Worm (Caenorhabditis elegans) whole organism, young adult: ENCODE results near the gene mtrf-1L.

ENCODE experiments used
- B0019.2 ChIP-seq: fragments of 200-800 bp; sonication (Bioruptor generic); conservative IDR thresholded peaks from 2 replicates; pipeline ENCODE4 v1.3.6; 2022; ENCODE audit warnings: missing genetic modification reagents, missing genetic modification characterization, missing compliant biosample characterization
- C06A6.2 ChIP-seq: fragments of 200-800 bp; sonication (Bioruptor generic); conservative IDR thresholded peaks from 2 replicates; pipeline ENCODE4 v1.3.6; 2022; ENCODE audit warnings: missing genetic modification characterization, missing compliant biosample characterization
- F33H1.4 ChIP-seq: fragments of 200-800 bp; sonication (Bioruptor generic); IDR thresholded peaks from 2 replicates; pipeline ENCODE4 v1.3.6; 2022; ENCODE audit warnings: missing genetic modification reagents, missing genetic modification characterization, missing compliant biosample characterization
- F37B4.10 ChIP-seq: fragments of 200-800 bp; sonication (Bioruptor generic); IDR thresholded peaks from 2 replicates; pipeline ENCODE4 v1.3.6; 2022; ENCODE audit warnings: missing genetic modification characterization, missing compliant biosample characterization
- F39B2.1 ChIP-seq: fragments of 200-800 bp; sonication (Bioruptor generic); IDR thresholded peaks from 2 replicates; pipeline ENCODE4 v1.3.6; 2022; ENCODE audit warnings: missing genetic modification reagents, missing genetic modification characterization, missing compliant biosample characterization
- F49E8.2 ChIP-seq: sonication (generic microtip); optimal IDR thresholded peaks from 3 replicates; lab custom pipeline; 2017; ENCODE audit warnings: missing genetic modification characterization, mild to moderate bottlenecking, missing compliant biosample characterization, antibody characterized with exemption, moderate library complexity; ENCODE audit not compliant: insufficient read depth
- F52B5.7 ChIP-seq: sonication (generic microtip); optimal IDR thresholded peaks from 2 replicates; lab custom pipeline; 2016; ENCODE audit warnings: mild to moderate bottlenecking, missing genetic modification characterization, missing compliant biosample characterization
- F55B11.4 ChIP-seq: sonication (generic microtip); optimal IDR thresholded peaks from 2 replicates; lab custom pipeline; 2016; ENCODE audit warnings: missing compliant biosample characterization, missing genetic modification characterization, borderline replicate concordance; ENCODE audit not compliant: insufficient read depth
- F57A8.1 ChIP-seq: fragments of 200-800 bp; sonication (Bioruptor generic); optimal IDR thresholded peaks from 2 replicates; lab custom pipeline; 2018; ENCODE audit warnings: mild to moderate bottlenecking, missing genetic modification characterization, moderate library complexity, missing compliant biosample characterization
- F57C9.4 ChIP-seq: sonication (generic microtip); optimal IDR thresholded peaks from 2 replicates; lab custom pipeline; 2017; ENCODE audit warnings: mild to moderate bottlenecking, missing genetic modification characterization, missing compliant biosample characterization
- T07F8.4 ChIP-seq: sonication (generic microtip); optimal IDR thresholded peaks from 2 replicates; lab custom pipeline; 2016; ENCODE audit warnings: mild to moderate bottlenecking, missing genetic modification characterization, moderate library complexity, missing compliant biosample characterization
- Y56A3A.18 ChIP-seq: fragments of 200-800 bp; sonication (Bioruptor generic); IDR thresholded peaks from 2 replicates; pipeline ENCODE4 v1.3.6; 2022; ENCODE audit warnings: missing genetic modification reagents, missing genetic modification characterization, missing compliant biosample characterization
- Y67H2A.10 ChIP-seq: fragments of 200-800 bp; sonication (Bioruptor generic); conservative IDR thresholded peaks from 2 replicates; pipeline ENCODE4 v1.3.6; 2022; ENCODE audit warnings: missing genetic modification reagents, missing genetic modification characterization, missing compliant biosample characterization
- Y79H2A.3 ChIP-seq: fragments of 200-800 bp; sonication (Bioruptor generic); conservative IDR thresholded peaks from 2 replicates; pipeline ENCODE4 v1.3.6; 2022; ENCODE audit warnings: missing genetic modification reagents, missing genetic modification characterization, missing compliant biosample characterization
- attf-6 ChIP-seq: fragments of 200-800 bp; sonication (Bioruptor generic); IDR thresholded peaks from 2 replicates; pipeline ENCODE4 v1.3.6; 2022; ENCODE audit warnings: missing genetic modification reagents, missing genetic modification characterization, missing compliant biosample characterization
- die-1 ChIP-seq: sonication (generic microtip); optimal IDR thresholded peaks from 2 replicates; lab custom pipeline; 2016; ENCODE audit warnings: missing genotype, mild to moderate bottlenecking, missing genetic modification characterization, missing compliant biosample characterization
- dpff-1 ChIP-seq: sonication (generic microtip); optimal IDR thresholded peaks from 2 replicates; lab custom pipeline; 2017; ENCODE audit warnings: mild to moderate bottlenecking, missing genetic modification characterization, missing compliant biosample characterization
- dpl-1 ChIP-seq: fragments of 150-350 bp; optimal IDR thresholded peaks from 2 replicates; lab custom pipeline; 2014; ENCODE audit warnings: missing biosample characterization, missing genetic modification reagents, missing genetic modification characterization
- efl-1 ChIP-seq: fragments of 150-350 bp; optimal IDR thresholded peaks from 2 replicates; lab custom pipeline; 2014; ENCODE audit warnings: missing biosample characterization, missing genetic modification reagents, missing genetic modification characterization
- egl-18 ChIP-seq: fragments of 200-800 bp; sonication (Bioruptor generic); IDR thresholded peaks from 2 replicates; pipeline ENCODE4 v1.3.6; 2022; ENCODE audit warnings: missing genetic modification reagents, missing genetic modification characterization, missing compliant biosample characterization
- egl-44 ChIP-seq: fragments of 200-800 bp; sonication (Bioruptor generic); IDR thresholded peaks from 2 replicates; pipeline ENCODE4 v1.3.6; 2022; ENCODE audit warnings: missing genetic modification reagents, missing genetic modification characterization, missing compliant biosample characterization
- lag-1 ChIP-seq: fragments of 200-800 bp; sonication (Bioruptor generic); IDR thresholded peaks from 2 replicates; pipeline ENCODE4 v1.3.6; 2022; ENCODE audit warnings: missing genetic modification reagents, missing genetic modification characterization, missing compliant biosample characterization
- lin-35 ChIP-seq, 3 experiments: fragments of 150-350 bp in 2 of 3; sonication (generic microtip) in 1 of 3; optimal IDR thresholded peaks; 2 replicates each; lab custom pipeline; 2014 to 2018; ENCODE audit warnings: missing biosample characterization in 3 of 3, missing genetic modification characterization in 3 of 3, missing genetic modification reagents in 3 of 3
- lin-54 ChIP-seq: fragments of 200-800 bp; sonication (Bioruptor generic); optimal IDR thresholded peaks from 2 replicates; lab custom pipeline; 2018; ENCODE audit warnings: mild to moderate bottlenecking, missing genetic modification characterization, missing compliant biosample characterization
- lir-1 ChIP-seq: fragments of 200-800 bp; sonication (Bioruptor generic); conservative IDR thresholded peaks from 2 replicates; pipeline ENCODE4 v1.3.6; 2022; ENCODE audit warnings: missing genetic modification reagents, missing genetic modification characterization, missing compliant biosample characterization
- mcd-1 ChIP-seq: fragments of 200-800 bp; sonication (Bioruptor generic); IDR thresholded peaks from 2 replicates; pipeline ENCODE4 v1.3.6; 2022; ENCODE audit warnings: missing genetic modification reagents, missing genetic modification characterization, missing compliant biosample characterization
- mxl-1 ChIP-seq: sonication (generic microtip); optimal IDR thresholded peaks from 2 replicates; lab custom pipeline; 2016; ENCODE audit warnings: missing genetic modification characterization, missing compliant biosample characterization
- nfya-2 ChIP-seq: fragments of 200-800 bp; sonication (Bioruptor generic); IDR thresholded peaks from 2 replicates; pipeline ENCODE4 v1.3.6; 2022; ENCODE audit warnings: missing genetic modification reagents, missing genetic modification characterization, missing compliant biosample characterization
- snpc-1.1 ChIP-seq: sonication (generic microtip); optimal IDR thresholded peaks from 2 replicates; lab custom pipeline; 2017; ENCODE audit warnings: missing genetic modification characterization, mild to moderate bottlenecking, missing compliant biosample characterization, antibody characterized with exemption, moderate library complexity, missing genotype, missing genetic modification reagents; ENCODE audit not compliant: insufficient read depth
- snpc-4 ChIP-seq, 5 experiments: fragments of 150-350 bp in 1 of 5; sonication (generic microtip) in 4 of 5; optimal IDR thresholded peaks; 2 replicates each; lab custom pipeline; 2014 to 2018; ENCODE audit warnings: missing genetic modification characterization in 5 of 5, missing biosample characterization in 3 of 5, antibody characterized with exemption in 2 of 5, mild to moderate bottlenecking in 2 of 5, missing compliant biosample characterization in 2 of 5, missing genotype in 2 of 5, moderate library complexity in 2 of 5, missing genetic modification reagents in 1 of 5
- sptf-2 ChIP-seq: fragments of 200-800 bp; sonication (Bioruptor generic); optimal IDR thresholded peaks from 2 replicates; lab custom pipeline; 2018; ENCODE audit warnings: mild to moderate bottlenecking, missing genetic modification characterization, missing compliant biosample characterization
- tbp1 ChIP-seq: fragments of 200-800 bp; sonication (Bioruptor generic); optimal IDR thresholded peaks from 2 replicates; lab custom pipeline; 2018; ENCODE audit warnings: mild to moderate bottlenecking, missing genetic modification characterization, missing compliant biosample characterization
- tbx-9 ChIP-seq: sonication (generic microtip); optimal IDR thresholded peaks from 2 replicates; lab custom pipeline; 2016; ENCODE audit warnings: borderline replicate concordance, missing genetic modification characterization, inconsistent platforms, missing compliant biosample characterization
- unc-62 ChIP-seq: fragments of 150-350 bp; optimal IDR thresholded peaks from 2 replicates; lab custom pipeline; 2014; ENCODE audit warnings: missing biosample characterization, missing genetic modification reagents, missing genetic modification characterization
- zim-3 ChIP-seq: sonication (generic microtip); optimal IDR thresholded peaks from 2 replicates; lab custom pipeline; 2017; ENCODE audit warnings: mild to moderate bottlenecking, missing genetic modification characterization, moderate library complexity, missing compliant biosample characterization
- ztf-22 ChIP-seq: fragments of 200-800 bp; sonication (Bioruptor generic); optimal IDR thresholded peaks from 2 replicates; lab custom pipeline; 2018; ENCODE audit warnings: mild to moderate bottlenecking, missing genetic modification characterization, moderate library complexity, missing compliant biosample characterization

mtrf-1L gene

ce11 chrIV:5183755-5184166 lies 3.2 kb upstream of the mtrf-1L start, which contains the start of gene W03F8.4 (continued):
- TF ChIP-seq mxl-1 (no peak), tbp1 (GFP tag; lab: Kevin White, UChicago) (peak; percentile 75), F57A8.1 (GFP tag; lab: Kevin White, UChicago) (no peak), Y67H2A.10 (GFP tag; lab: Robert Waterston, UW) (no peak), dpl-1 (peak; percentile 92), T07F8.4 (tag; lab: Kevin White, UChicago) (no peak), unc-62 (no peak), egl-18 (GFP tag; lab: Robert Waterston, UW) (0 out of 2 replicates have a peak, but pooled peaks have one; percentile 64), nfya-2 (GFP tag; lab: Robert Waterston, UW) (no peak), B0019.2 (GFP tag; lab: Robert Waterston, UW) (no peak; the same call in 1 of the 2 replicates), Y79H2A.3 (no peak), die-1 (tag; lab: Kevin White, UChicago) (no peak), F55B11.4 (tag; lab: Kevin White, UChicago) (no peak), egl-44 (GFP tag; lab: Robert Waterston, UW) (no peak), F52B5.7 (no peak), lir-1 (GFP tag; lab: Robert Waterston, UW) (peak; percentile 77), mcd-1 (GFP tag; lab: Robert Waterston, UW) (peak; percentile 94), tbx-9 (tag; lab: Kevin White, UChicago) (no peak), F57C9.4 (tag; lab: Kevin White, UChicago) (no peak), Y56A3A.18 (GFP tag; lab: Robert Waterston, UW) (peak; percentile 83; the same call in 1 of the 2 replicates), F49E8.2 (tag; lab: Kevin White, UChicago) (peak; percentile 29), ztf-22 (GFP tag; lab: Kevin White, UChicago) (no peak), F33H1.4 (GFP tag; lab: Robert Waterston, UW) (peak; percentile 75), lag-1 (no peak), snpc-1.1 (peak; percentile 76), zim-3 (tag; lab: Kevin White, UChicago) (peak; percentile 25), sptf-2 (no peak), F37B4.10 (no peak), F39B2.1 (GFP tag; lab: Robert Waterston, UW) (0 out of 2 replicates have a peak, but pooled peaks have one; percentile 32), C06A6.2 (peak; percentile 83)

ce11 chrIV:5188051-5188450 lies 1.1 kb downstream of the mtrf-1L start:
- peak; percentile 48 for TF ChIP-seq efl-1 (GFP tag; lab: Kevin White, UChicago)
- peak; percentile 65 for TF ChIP-seq lin-54 (GFP tag; lab: Kevin White, UChicago)
- TF ChIP-seq lin-35 (GFP tag; optimal IDR thresholded peaks at IDR 0.05; lab: Kevin White, UChicago) = peak in 1 of 3 experiments; percentile 67
- peak; percentile 39; the same call in 1 of the 2 replicates for TF ChIP-seq mcd-1 (GFP tag; lab: Robert Waterston, UW)
- TF ChIP-seq attf-6 = no peak
- peak; percentile 16 for TF ChIP-seq tbp1 (GFP tag; lab: Kevin White, UChicago)
- no peak for TF ChIP-seq dpff-1 (tag; lab: Kevin White, UChicago)
- TF ChIP-seq snpc-4 (GFP tag; optimal IDR thresholded peaks at IDR 0.05; lab: Kevin White, UChicago) = no peak
- peak in 2 of 4 experiments; percentile 4 to 53 for TF ChIP-seq snpc-4 (tag; optimal IDR thresholded peaks at IDR 0.05; lab: Kevin White, UChicago)
